Worm (Caenorhabditis elegans) whole organism, late embryonic: Measurements from ENCODE around the gene arrd-16.

Experiments used
- ama-1 ChIP-seq: fragments of 150-350 bp; optimal IDR thresholded peaks from 2 replicates; lab custom pipeline; 2014
- elt-2 ChIP-seq: sonication (generic microtip); optimal IDR thresholded peaks from 2 replicates; lab custom pipeline; 2016; ENCODE audit warnings: missing genetic modification reagents, missing genetic modification characterization, missing compliant biosample characterization
- elt-4 ChIP-seq: sonication (generic microtip); optimal IDR thresholded peaks from 2 replicates; lab custom pipeline; 2016; ENCODE audit warnings: missing genetic modification characterization, missing compliant biosample characterization
- nhr-11 ChIP-seq: fragments of 150-350 bp; optimal IDR thresholded peaks from 2 replicates; lab custom pipeline; 2014; ENCODE audit warnings: missing biosample characterization, missing genetic modification characterization
- pag-3 ChIP-seq: sonication (generic microtip); optimal IDR thresholded peaks from 2 replicates; lab custom pipeline; 2016; ENCODE audit warnings: missing compliant biosample characterization, missing genetic modification characterization, borderline replicate concordance

- TF ChIP-seq elt-2 (tag; lab: Kevin White, UChicago) (no peak), pag-3 (tag; lab: Kevin White, UChicago) (no peak), ama-1 (lab: Kevin White, UChicago) (no peak), nhr-11 (tag; lab: Kevin White, UChicago) (no peak), elt-4 (tag; lab: Kevin White, UChicago) (no peak)
Observed at ce11 chrIII:12510505-12510904, 26.0 kb downstream of the arrd-16 start.
